Worm (Caenorhabditis elegans) whole organism, late embryonic: ENCODE measurements around the gene rpl-21.

ENCODE experiments used
- ref-2 ChIP-seq: sonication (generic microtip); optimal IDR thresholded peaks from 2 replicates; lab custom pipeline; 2016; ENCODE audit warnings: missing genetic modification characterization, missing compliant biosample characterization
- unc-55 ChIP-seq: sonication (generic microtip); optimal IDR thresholded peaks from 2 replicates; lab custom pipeline; 2017; ENCODE audit warnings: missing biosample characterization, missing genetic modification reagents, missing genetic modification characterization

DNA sequence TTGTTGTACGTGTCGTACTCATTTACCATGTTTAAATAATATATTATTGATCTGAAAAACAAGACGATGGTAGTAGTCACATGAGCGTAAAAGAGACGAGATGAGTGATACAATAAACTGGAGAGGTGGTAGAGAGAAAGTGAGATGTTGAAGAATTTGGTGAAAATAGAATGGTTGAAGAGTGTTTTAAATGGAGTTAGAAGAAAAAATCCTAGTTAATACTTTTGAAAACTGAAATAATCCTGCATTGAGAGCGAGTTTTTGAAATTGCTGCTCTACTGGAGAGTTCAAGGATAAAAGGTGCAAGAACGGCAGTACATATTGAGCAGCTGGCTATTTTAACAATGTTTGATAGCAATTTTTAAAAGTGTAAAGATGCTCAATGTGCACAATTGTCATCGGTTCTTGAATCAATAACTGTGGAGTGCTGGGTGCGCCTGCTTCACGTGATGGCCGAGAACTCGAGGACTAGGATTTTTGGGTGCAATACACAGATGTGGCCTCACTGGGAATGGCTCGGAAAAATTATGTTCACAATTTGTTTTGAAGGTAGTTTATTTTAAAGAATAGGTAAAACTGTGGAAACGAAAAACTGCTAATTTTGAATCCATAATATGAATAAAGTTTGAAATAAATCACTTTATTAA, 28.2 kb upstream of the rpl-21 start, which contains the start of gene atg-13:
- no peak for TF ChIP-seq unc-55 (GFP tag; lab: Kevin White, UChicago)
- TF ChIP-seq ref-2 (tag; lab: Kevin White, UChicago): no peak
